Worm (Caenorhabditis elegans) whole organism, L2 larva: Measurements from ENCODE around the gene C25E10.13.

Experiments
- F13H6.1 ChIP-seq: sonication (generic microtip); optimal IDR thresholded peaks from 2 replicates; lab custom pipeline; 2016; ENCODE audit warnings: missing genetic modification characterization, missing compliant biosample characterization
- Y55F3AM.14 ChIP-seq: fragments of 200-800 bp; sonication (Bioruptor generic); optimal IDR thresholded peaks from 2 replicates; lab custom pipeline; 2018; ENCODE audit warnings: mild to moderate bottlenecking, missing genetic modification characterization, missing compliant biosample characterization
- ama-1 ChIP-seq: fragments of 150-350 bp; optimal IDR thresholded peaks from 2 replicates; lab custom pipeline; 2018; ENCODE audit warnings: inconsistent platforms
- blmp-1 ChIP-seq: sonication (generic microtip); optimal IDR thresholded peaks from 2 replicates; lab custom pipeline; 2017; ENCODE audit warnings: missing genetic modification characterization, mild to moderate bottlenecking, missing compliant biosample characterization, antibody characterized with exemption, moderate library complexity; ENCODE audit not compliant: insufficient read depth
- ceh-16 ChIP-seq: fragments of 150-350 bp; optimal IDR thresholded peaks from 2 replicates; lab custom pipeline; 2014; ENCODE audit warnings: missing biosample characterization, missing genetic modification characterization
- ceh-82 ChIP-seq: fragments of 150-350 bp; optimal IDR thresholded peaks from 2 replicates; lab custom pipeline; 2014; ENCODE audit warnings: missing biosample characterization, missing genetic modification characterization
- crh-2 ChIP-seq: sonication (generic microtip); optimal IDR thresholded peaks from 2 replicates; lab custom pipeline; 2017; ENCODE audit warnings: missing biosample characterization, missing genetic modification characterization
- dmd-4 ChIP-seq: sonication (generic microtip); optimal IDR thresholded peaks from 2 replicates; lab custom pipeline; 2017; ENCODE audit warnings: missing biosample characterization, missing genetic modification characterization
- egl-27 ChIP-seq: sonication (generic microtip); optimal IDR thresholded peaks from 3 replicates; lab custom pipeline; 2017; ENCODE audit warnings: missing biosample characterization, missing genetic modification reagents, missing genetic modification characterization
- fos-1 ChIP-seq: fragments of 150-350 bp; optimal IDR thresholded peaks from 2 replicates; lab custom pipeline; 2014; ENCODE audit warnings: missing biosample characterization, missing genetic modification characterization
- gmeb-1 ChIP-seq: fragments of 150-350 bp; optimal IDR thresholded peaks from 2 replicates; lab custom pipeline; 2014; ENCODE audit warnings: missing biosample characterization, missing genetic modification characterization
- mab-5 ChIP-seq: fragments of 150-350 bp; optimal IDR thresholded peaks from 2 replicates; lab custom pipeline; 2014; ENCODE audit warnings: missing biosample characterization, missing genetic modification characterization
- mbf-1 ChIP-seq: sonication (generic microtip); optimal IDR thresholded peaks from 2 replicates; lab custom pipeline; 2017; ENCODE audit warnings: missing biosample characterization, missing genetic modification characterization
- mdl-1 ChIP-seq, 2 experiments: fragments of 150-350 bp in 1 of 2; sonication (generic microtip) in 1 of 2; optimal IDR thresholded peaks; 2 replicates each; lab custom pipeline; 2017; ENCODE audit warnings: missing biosample characterization in 2 of 2, missing genetic modification characterization in 2 of 2
- nhr-10 ChIP-seq: sonication (generic microtip); optimal IDR thresholded peaks from 2 replicates; lab custom pipeline; 2017; ENCODE audit warnings: missing biosample characterization, missing genetic modification characterization
- nhr-11 ChIP-seq: fragments of 150-350 bp; optimal IDR thresholded peaks from 2 replicates; lab custom pipeline; 2014; ENCODE audit warnings: missing biosample characterization, missing genetic modification characterization
- nhr-12 ChIP-seq: fragments of 150-350 bp; optimal IDR thresholded peaks from 2 replicates; lab custom pipeline; 2014; ENCODE audit warnings: missing biosample characterization, missing genetic modification characterization
- nhr-129 ChIP-seq: fragments of 150-350 bp; optimal IDR thresholded peaks from 2 replicates; lab custom pipeline; 2014; ENCODE audit warnings: missing biosample characterization, missing genetic modification characterization
- nhr-21 ChIP-seq: fragments of 150-350 bp; optimal IDR thresholded peaks from 2 replicates; lab custom pipeline; 2014; ENCODE audit warnings: missing biosample characterization, missing genetic modification characterization
- nhr-23 ChIP-seq: fragments of 150-350 bp; optimal IDR thresholded peaks from 2 replicates; lab custom pipeline; 2014; ENCODE audit warnings: missing biosample characterization, missing genetic modification reagents, missing genetic modification characterization
- nhr-25 ChIP-seq: fragments of 150-350 bp; sonication (generic microtip); optimal IDR thresholded peaks from 3 replicates; lab custom pipeline; 2014; ENCODE audit warnings: missing biosample characterization, missing genetic modification characterization
- nhr-6 ChIP-seq: fragments of 150-350 bp; optimal IDR thresholded peaks from 2 replicates; lab custom pipeline; 2014; ENCODE audit warnings: missing biosample characterization, missing genetic modification characterization
- peb-1 ChIP-seq: fragments of 150-350 bp; optimal IDR thresholded peaks from 2 replicates; lab custom pipeline; 2014; ENCODE audit warnings: missing biosample characterization, missing genetic modification characterization
- skn-1 ChIP-seq: sonication (generic microtip); optimal IDR thresholded peaks from 2 replicates; lab custom pipeline; 2017; ENCODE audit warnings: missing biosample characterization, missing genetic modification characterization
- sma-3 ChIP-seq: sonication (generic microtip); optimal IDR thresholded peaks from 2 replicates; lab custom pipeline; 2016; ENCODE audit warnings: missing genetic modification reagents, missing genetic modification characterization, missing compliant biosample characterization
- snpc-4 ChIP-seq: fragments of 150-350 bp; optimal IDR thresholded peaks from 2 replicates; lab custom pipeline; 2014; ENCODE audit warnings: missing biosample characterization, missing genetic modification characterization
- unc-39 ChIP-seq: fragments of 150-350 bp; optimal IDR thresholded peaks from 2 replicates; lab custom pipeline; 2014; ENCODE audit warnings: missing biosample characterization, missing genetic modification characterization
- unc-55 ChIP-seq: fragments of 150-350 bp; sonication (generic microtip); optimal IDR thresholded peaks from 3 replicates; lab custom pipeline; 2014; ENCODE audit warnings: missing biosample characterization, missing genetic modification reagents, missing genetic modification characterization
- unc-62 ChIP-seq: fragments of 150-350 bp; optimal IDR thresholded peaks from 2 replicates; lab custom pipeline; 2014; ENCODE audit warnings: missing biosample characterization, missing genetic modification reagents, missing genetic modification characterization
- zag-1 ChIP-seq: fragments of 150-350 bp; optimal IDR thresholded peaks from 2 replicates; lab custom pipeline; 2014; ENCODE audit warnings: missing biosample characterization, missing genetic modification characterization
- ztf-11 ChIP-seq: sonication (generic microtip); optimal IDR thresholded peaks from 2 replicates; lab custom pipeline; 2017; ENCODE audit warnings: missing biosample characterization, missing genetic modification characterization

C25E10.13 gene

DNA sequence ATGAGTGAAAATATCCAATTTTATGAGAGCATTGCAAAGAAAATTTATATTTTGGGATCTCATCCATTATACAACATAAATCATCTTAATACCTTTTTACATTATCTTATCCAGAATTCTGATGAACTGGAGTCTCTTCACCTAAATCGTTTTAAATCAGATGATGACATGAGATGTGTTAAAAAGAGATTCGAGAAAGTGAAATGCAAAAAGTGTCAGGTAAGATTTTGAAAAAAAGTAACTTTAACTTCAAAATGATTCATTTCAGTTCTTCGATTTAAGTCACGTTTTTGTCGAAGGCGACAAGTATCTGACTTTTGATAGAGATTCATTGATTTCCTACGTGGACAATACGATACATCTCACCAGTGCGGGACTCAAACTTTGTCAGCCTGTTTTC lies 40.7 kb upstream of the C25E10.13 start:
- TF ChIP-seq egl-27: no peak
- no peak for TF ChIP-seq F13H6.1 (tag; lab: Kevin White, UChicago)
- TF ChIP-seq mbf-1 (tag; lab: Kevin White, UChicago): no peak
- TF ChIP-seq ceh-16 (tag; lab: Kevin White, UChicago): no peak
- TF ChIP-seq blmp-1 (tag; lab: Kevin White, UChicago): no peak
- no peak for TF ChIP-seq crh-2 (tag; lab: Kevin White, UChicago)
- no peak for TF ChIP-seq ama-1 (lab: Kevin White, UChicago)
- TF ChIP-seq fos-1: no peak

- no peak for TF ChIP-seq fos-1
- no peak for TF ChIP-seq nhr-25 (tag; lab: Kevin White, UChicago)
These were observed 37.4 kb upstream of the C25E10.13 start, which contains the start of gene oac-41 for ce11 chrV:9022078-9022477. oac-41 (minus strand) TSS chrV:9022178.

DNA sequence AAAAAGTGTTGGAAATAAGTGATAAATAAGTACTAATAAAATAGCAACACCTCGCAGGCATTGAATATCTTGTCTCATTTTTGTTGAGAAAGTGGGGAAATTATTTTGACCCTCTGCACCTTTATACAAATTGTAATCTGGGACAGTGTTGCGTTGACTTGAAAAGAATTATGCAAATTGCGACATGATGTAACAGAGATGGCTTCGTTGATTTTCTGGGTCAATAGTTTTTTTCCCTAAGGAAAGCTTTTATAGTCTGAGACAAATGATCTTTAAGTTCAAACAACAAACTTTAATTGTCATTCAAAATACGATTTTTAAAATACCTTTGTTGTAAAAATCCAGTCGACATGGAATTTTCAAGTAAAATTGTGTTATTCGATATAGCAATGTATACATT lies 34.8 kb upstream of the C25E10.13 start, which contains the start of gene bus-1:
Gene bus-1 (minus strand): TSS at position 101 of the 400 bp plus-strand sequence.
- TF ChIP-seq unc-55 (GFP tag; lab: Kevin White, UChicago) (no peak), mdl-1 (tag; optimal IDR thresholded peaks at IDR 0.05; lab: Kevin White, UChicago) (no peak), zag-1 (tag; lab: Kevin White, UChicago) (no peak), fos-1 (no peak), nhr-12 (tag; lab: Kevin White, UChicago) (no peak), nhr-129 (tag; lab: Kevin White, UChicago) (no peak), nhr-10 (tag; lab: Kevin White, UChicago) (no peak), nhr-11 (no peak), unc-39 (tag; lab: Kevin White, UChicago) (no peak), nhr-6 (no peak)

- TF ChIP-seq Y55F3AM.14 (GFP tag; lab: Kevin White, UChicago) (no peak), dmd-4 (tag; lab: Kevin White, UChicago) (no peak), skn-1 (tag; lab: Kevin White, UChicago) (no peak), nhr-23 (tag; lab: Kevin White, UChicago) (no peak), egl-27 (no peak), unc-62 (GFP tag; lab: Kevin White, UChicago) (no peak), peb-1 (tag; lab: Kevin White, UChicago) (no peak)
These were observed 29.3 kb upstream of the C25E10.13 start, which contains the start of gene C25E10.5 for ce11 chrV:9030248-9030647. C25E10.5 (plus strand) TSS chrV:9030548.

DNA sequence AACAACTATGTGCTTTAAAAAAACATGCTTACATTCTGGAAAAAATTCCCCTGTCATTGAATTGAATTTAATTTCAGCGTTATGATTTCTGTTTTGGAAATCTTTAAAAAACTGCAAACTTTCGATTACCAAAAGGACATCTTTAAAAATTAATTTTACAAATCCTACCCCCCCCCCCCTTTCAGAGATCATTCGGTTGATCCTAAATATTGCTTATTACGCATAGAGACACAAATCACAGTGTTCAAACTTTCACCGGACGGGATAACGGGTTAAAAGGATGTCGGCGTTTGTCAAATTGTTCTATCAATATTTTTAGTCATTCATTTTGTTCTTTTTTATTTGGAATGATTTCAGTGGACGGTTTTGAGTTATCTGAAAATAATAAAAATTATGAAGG lies 26.3 kb upstream of the C25E10.13 start, which contains the start of gene C25E10.4:
Gene C25E10.4 (plus strand): TSS at position 301 of the 400 bp plus-strand sequence.
- TF ChIP-seq ceh-82 (tag; lab: Kevin White, UChicago) (no peak), nhr-21 (no peak), mab-5 (no peak)

ce11 chrV:9035685-9036084 lies 23.8 kb upstream of the C25E10.13 start, which contains the start of gene srsx-34:
srsx-34 (plus strand) TSS chrV:9035985.
- TF ChIP-seq ztf-11 (tag; lab: Kevin White, UChicago): no peak
- TF ChIP-seq nhr-6: no peak
- no peak for TF ChIP-seq peb-1 (tag; lab: Kevin White, UChicago)

ce11 chrV:9041030-9041429 lies 18.5 kb upstream of the C25E10.13 start, which contains the start of gene cyp-33B1:
cyp-33B1 (plus strand) TSS chrV:9041330.
- TF ChIP-seq gmeb-1 (tag; lab: Kevin White, UChicago): no peak
- no peak for TF ChIP-seq snpc-4 (tag; lab: Kevin White, UChicago)
- TF ChIP-seq ama-1 (lab: Kevin White, UChicago): no peak
- TF ChIP-seq sma-3 (GFP tag; lab: Kevin White, UChicago): no peak
- no peak for TF ChIP-seq skn-1 (tag; lab: Kevin White, UChicago)
- no peak for TF ChIP-seq nhr-11
- no peak for TF ChIP-seq egl-27
- TF ChIP-seq, all 48 proteins: peak for 0
